Worm (Caenorhabditis elegans): ENCODE data around the gene cyp-34A9.

DNA sequence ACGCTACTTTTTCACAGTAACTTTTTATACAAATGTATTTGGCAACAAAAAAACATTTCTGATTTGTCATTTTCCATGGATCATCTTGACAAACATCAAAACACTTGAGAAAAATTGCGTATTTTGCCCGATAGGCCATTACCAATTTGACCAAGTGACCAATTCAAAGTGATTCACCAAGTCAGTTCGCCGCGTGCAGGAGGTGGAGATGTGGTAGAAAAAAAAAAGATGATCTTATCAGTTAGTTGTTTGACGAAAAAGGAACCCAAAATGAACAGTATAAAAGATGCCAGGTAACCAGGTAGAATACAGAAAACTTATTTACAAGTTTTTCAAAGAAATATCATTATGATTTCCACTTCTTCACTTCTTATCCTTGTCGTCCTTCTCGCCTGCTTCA is 18.7 kb upstream of the cyp-34A9 start, which contains the start of gene nlp-27:
- TF ChIP-seq ceh-82 (tag; optimal IDR thresholded peaks at IDR 0.05): no peak
- TF ChIP-seq gmeb-1 (tag; optimal IDR thresholded peaks at IDR 0.05): no peak
- TF ChIP-seq fos-1 (tag; optimal IDR thresholded peaks at IDR 0.05): peak; percentile 1
- no peak for TF ChIP-seq ztf-4 (tag; optimal IDR thresholded peaks at IDR 0.05)
- no peak for TF ChIP-seq mab-5 (tag; optimal IDR thresholded peaks at IDR 0.05)
- TF ChIP-seq dmd-4 (tag; optimal IDR thresholded peaks at IDR 0.05): no peak
- no peak for TF ChIP-seq sma-3 (GFP tag; optimal IDR thresholded peaks at IDR 0.05)
- TF ChIP-seq lin-39 (tag; optimal IDR thresholded peaks at IDR 0.05): no peak
- TF ChIP-seq nhr-10 (tag; optimal IDR thresholded peaks at IDR 0.05): no peak
- no peak for TF ChIP-seq R02D3.7 (tag; optimal IDR thresholded peaks at IDR 0.05)
- TF ChIP-seq alr-1 (tag; optimal IDR thresholded peaks at IDR 0.05): no peak

All from whole organism, L2 larva.